Fruit fly (Drosophila melanogaster) whole organism, embryonic: Measurements from ENCODE around the gene CG2256.

ENCODE experiments used
- ATbp ChIP-seq: fragments of 200-800 bp; sonication (Bioruptor generic); optimal IDR thresholded peaks from 2 replicates; lab custom pipeline; 2017; ENCODE audit warnings: missing biosample characterization, mild to moderate bottlenecking, missing genetic modification characterization, missing genetic modification reagents
- Atf6 ChIP-seq: fragments of 200-800 bp; sonication (Bioruptor generic); IDR thresholded peaks from 2 replicates; pipeline ENCODE4 v1.3.6; 2022; ENCODE audit warnings: missing biosample characterization, missing genetic modification characterization
- Blimp-1 ChIP-seq: fragments of 200-800 bp; sonication (Bioruptor generic); optimal IDR thresholded peaks from 3 replicates; lab custom pipeline; 2018; ENCODE audit warnings: missing biosample characterization, missing genetic modification characterization, mild to moderate bottlenecking, moderate library complexity, missing genetic modification reagents
- CG11504 ChIP-seq: fragments of 200-800 bp; sonication (Bioruptor generic); optimal IDR thresholded peaks from 3 replicates; lab custom pipeline; 2019; ENCODE audit warnings: missing biosample characterization, mild to moderate bottlenecking, missing genetic modification characterization, moderate library complexity
- CG12391 ChIP-seq: fragments of 200-800 bp; sonication (Bioruptor generic); optimal IDR thresholded peaks from 3 replicates; lab custom pipeline; 2018; ENCODE audit warnings: missing biosample characterization, mild to moderate bottlenecking, missing genetic modification characterization, moderate library complexity
- CG15696 ChIP-seq: fragments of 200-800 bp; sonication (Bioruptor generic); optimal IDR thresholded peaks from 2 replicates; lab custom pipeline; 2019; ENCODE audit warnings: missing biosample characterization, mild to moderate bottlenecking, missing genetic modification characterization, moderate library complexity
- CG1603 ChIP-seq: fragments of 200-800 bp; sonication (Bioruptor generic); optimal IDR thresholded peaks from 2 replicates; lab custom pipeline; 2019; ENCODE audit warnings: missing biosample characterization, mild to moderate bottlenecking, missing genetic modification characterization, moderate library complexity
- CG16863 ChIP-seq: fragments of 200-800 bp; sonication (Bioruptor generic); optimal IDR thresholded peaks from 3 replicates; lab custom pipeline; 2016; ENCODE audit warnings: missing biosample characterization, missing genetic modification characterization
- CG17361 ChIP-seq: fragments of 200-800 bp; sonication (Bioruptor generic); IDR thresholded peaks from 3 replicates; pipeline ENCODE4 v1.3.6; 2022; ENCODE audit warnings: missing biosample characterization, missing genetic modification characterization
- CG17829 ChIP-seq: fragments of 200-800 bp; optimal IDR thresholded peaks from 2 replicates; lab custom pipeline; 2019; ENCODE audit warnings: missing biosample characterization, mild to moderate bottlenecking, missing genetic modification characterization, moderate library complexity
- CG18262 ChIP-seq: fragments of 200-800 bp; optimal IDR thresholded peaks from 3 replicates; lab custom pipeline; 2019; ENCODE audit warnings: missing biosample characterization, mild to moderate bottlenecking, missing genetic modification characterization, moderate library complexity
- CG2116 ChIP-seq: fragments of 200-800 bp; sonication (Bioruptor generic); optimal IDR thresholded peaks from 3 replicates; lab custom pipeline; 2018; ENCODE audit warnings: missing biosample characterization, mild to moderate bottlenecking, missing genetic modification characterization
- CG2678 ChIP-seq: fragments of 200-800 bp; sonication (Bioruptor generic); optimal IDR thresholded peaks from 3 replicates; lab custom pipeline; 2019; ENCODE audit warnings: missing biosample characterization, mild to moderate bottlenecking, missing genetic modification characterization, moderate library complexity
- CG2712 ChIP-seq: fragments of 200-800 bp; optimal IDR thresholded peaks from 3 replicates; lab custom pipeline; 2019; ENCODE audit warnings: missing biosample characterization, mild to moderate bottlenecking, missing genetic modification characterization, moderate library complexity
- CG30020 ChIP-seq: fragments of 200-800 bp; optimal IDR thresholded peaks from 2 replicates; lab custom pipeline; 2019; ENCODE audit warnings: missing biosample characterization, mild to moderate bottlenecking, missing genetic modification characterization, moderate library complexity
- CG3407 ChIP-seq: fragments of 200-800 bp; sonication (Bioruptor generic); optimal IDR thresholded peaks from 2 replicates; lab custom pipeline; 2018; ENCODE audit warnings: missing biosample characterization, mild to moderate bottlenecking, missing genetic modification characterization
- CG4707 ChIP-seq: fragments of 200-800 bp; sonication (Bioruptor generic); optimal IDR thresholded peaks from 2 replicates; lab custom pipeline; 2018; ENCODE audit warnings: missing biosample characterization, mild to moderate bottlenecking, missing genetic modification characterization, moderate library complexity
- CG7928 ChIP-seq: fragments of 200-800 bp; sonication (Bioruptor generic); optimal IDR thresholded peaks from 2 replicates; lab custom pipeline; 2017; ENCODE audit warnings: missing biosample characterization, mild to moderate bottlenecking, missing genetic modification characterization
- CG8388 ChIP-seq: fragments of 200-800 bp; sonication (Bioruptor generic); optimal IDR thresholded peaks from 2 replicates; lab custom pipeline; 2019; ENCODE audit warnings: missing biosample characterization, mild to moderate bottlenecking, missing genetic modification characterization, moderate library complexity
- CG8924 ChIP-seq: fragments of 200-800 bp; optimal IDR thresholded peaks from 3 replicates; lab custom pipeline; 2019; ENCODE audit warnings: missing biosample characterization, mild to moderate bottlenecking, missing genetic modification characterization, moderate library complexity
- CG9727 ChIP-seq: fragments of 200-800 bp; sonication (Bioruptor generic); optimal IDR thresholded peaks from 3 replicates; lab custom pipeline; 2017; ENCODE audit warnings: missing biosample characterization, mild to moderate bottlenecking, missing genetic modification characterization
- CG9797 ChIP-seq: fragments of 200-800 bp; sonication (Bioruptor generic); optimal IDR thresholded peaks from 3 replicates; lab custom pipeline; 2018; ENCODE audit warnings: missing biosample characterization, mild to moderate bottlenecking, missing genetic modification characterization
- CoRest ChIP-seq: fragments of 200-800 bp; sonication (Bioruptor generic); optimal IDR thresholded peaks from 3 replicates; lab custom pipeline; 2018; ENCODE audit warnings: missing biosample characterization, mild to moderate bottlenecking, missing genetic modification characterization, moderate library complexity
- CrebB ChIP-seq: fragments of 200-800 bp; sonication (Bioruptor generic); optimal IDR thresholded peaks from 3 replicates; lab custom pipeline; 2018; ENCODE audit warnings: missing biosample characterization, mild to moderate bottlenecking, missing genetic modification characterization
- HLH54F ChIP-seq: fragments of 200-800 bp; sonication (Bioruptor generic); optimal IDR thresholded peaks from 3 replicates; lab custom pipeline; 2016; ENCODE audit warnings: missing biosample characterization, missing genetic modification characterization
- Oli ChIP-seq: fragments of 200-800 bp; sonication (Bioruptor generic); optimal IDR thresholded peaks from 2 replicates; lab custom pipeline; 2018; ENCODE audit warnings: missing biosample characterization, mild to moderate bottlenecking, missing genetic modification characterization, moderate library complexity
- Tbp ChIP-seq: fragments of >200 bp; optimal IDR thresholded peaks from 2 replicates; lab custom pipeline; 2018; ENCODE audit warnings: missing biosample characterization, missing genetic modification characterization
- Xrp1 ChIP-seq: fragments of 200-800 bp; sonication (Bioruptor generic); IDR thresholded peaks from 2 replicates; pipeline ENCODE4 v1.3.6; 2022; ENCODE audit warnings: missing biosample characterization, missing genetic modification characterization
- bsh ChIP-seq, 2 experiments: fragments of 200-800 bp; sonication (Bioruptor generic); optimal IDR thresholded peaks; 2 replicates each; lab custom pipeline; 2017 to 2018; ENCODE audit warnings: mild to moderate bottlenecking in 2 of 2, missing biosample characterization in 2 of 2, missing genetic modification characterization in 2 of 2, moderate library complexity in 1 of 2
- dan ChIP-seq: fragments of 200-800 bp; sonication (Bioruptor generic); IDR thresholded peaks from 2 replicates; pipeline ENCODE4 v1.3.6; 2022; ENCODE audit warnings: missing biosample characterization, missing genetic modification characterization
- dmrt11E ChIP-seq: fragments of 200-800 bp; sonication (Bioruptor generic); optimal IDR thresholded peaks from 3 replicates; lab custom pipeline; 2018; ENCODE audit warnings: missing biosample characterization, mild to moderate bottlenecking, missing genetic modification characterization, moderate library complexity
- eve ChIP-seq, 2 experiments: fragments of >200 bp; optimal IDR thresholded peaks; 2 replicates each; lab custom pipeline; 2017; ENCODE audit warnings: missing biosample characterization in 2 of 2, missing genetic modification characterization in 2 of 2
- h ChIP-seq: fragments of >200 bp; optimal IDR thresholded peaks from 2 replicates; lab custom pipeline; 2017
- ind ChIP-seq: fragments of 200-800 bp; sonication (Bioruptor generic); optimal IDR thresholded peaks from 3 replicates; lab custom pipeline; 2016; ENCODE audit warnings: missing biosample characterization, missing genetic modification characterization
- insv ChIP-seq, 2 experiments: fragments of 200-800 bp; sonication (Bioruptor generic); optimal IDR thresholded peaks; 3 replicates each; lab custom pipeline; 2016 to 2018; ENCODE audit warnings: missing biosample characterization in 2 of 2, missing genetic modification characterization in 2 of 2
- lilli ChIP-seq: fragments of 200-800 bp; sonication (Bioruptor generic); optimal IDR thresholded peaks from 3 replicates; lab custom pipeline; 2016; ENCODE audit warnings: missing biosample characterization, missing genetic modification characterization
- lola ChIP-seq, 3 experiments: fragments of >200 bp in 2 of 3; fragments of 200-800 bp in 1 of 3; sonication (Bioruptor generic) in 1 of 3; optimal IDR thresholded peaks; 2 replicates each; lab custom pipeline; 2017 to 2019; ENCODE audit warnings: missing biosample characterization in 3 of 3, missing genetic modification characterization in 3 of 3, mild to moderate bottlenecking in 1 of 3, moderate library complexity in 1 of 3
- nau ChIP-seq: fragments of 200-800 bp; sonication (Bioruptor generic); optimal IDR thresholded peaks from 3 replicates; lab custom pipeline; 2017; ENCODE audit warnings: missing biosample characterization, mild to moderate bottlenecking, missing genetic modification characterization, missing genetic modification reagents
- nmo ChIP-seq: fragments of 200-800 bp; sonication (Bioruptor generic); optimal IDR thresholded peaks from 2 replicates; lab custom pipeline; 2018; ENCODE audit warnings: missing biosample characterization, mild to moderate bottlenecking, missing genetic modification characterization, moderate library complexity
- phol ChIP-seq: fragments of 200-800 bp; sonication (Bioruptor generic); optimal IDR thresholded peaks from 3 replicates; lab custom pipeline; 2018; ENCODE audit warnings: missing biosample characterization, mild to moderate bottlenecking, missing genetic modification characterization, moderate library complexity
- pzg ChIP-seq: fragments of 200-800 bp; sonication (Bioruptor generic); optimal IDR thresholded peaks from 3 replicates; lab custom pipeline; 2018; ENCODE audit warnings: missing biosample characterization, mild to moderate bottlenecking, missing genetic modification characterization, moderate library complexity
- sd ChIP-seq: fragments of 200-800 bp; sonication (Bioruptor generic); optimal IDR thresholded peaks from 3 replicates; lab custom pipeline; 2018; ENCODE audit warnings: missing biosample characterization, mild to moderate bottlenecking, missing genetic modification characterization, moderate library complexity
- sens ChIP-seq: fragments of 200-800 bp; sonication (Bioruptor generic); peaks from one replicate; lab custom pipeline; 2016; ENCODE audit warnings: missing biosample characterization, missing genetic modification characterization
- sim ChIP-seq: fragments of 200-800 bp; sonication (Bioruptor generic); IDR thresholded peaks from 2 replicates; pipeline ENCODE4 v1.3.6; 2022; ENCODE audit warnings: missing biosample characterization, missing genetic modification characterization
- sug ChIP-seq: fragments of 200-800 bp; optimal IDR thresholded peaks from 2 replicates; lab custom pipeline; 2019; ENCODE audit warnings: missing biosample characterization, mild to moderate bottlenecking, missing genetic modification characterization, moderate library complexity
- zf30C ChIP-seq: fragments of 200-800 bp; sonication (Bioruptor generic); optimal IDR thresholded peaks from 3 replicates; lab custom pipeline; 2018; ENCODE audit warnings: missing biosample characterization, mild to moderate bottlenecking, missing genetic modification characterization

CG2256 gene

DNA sequence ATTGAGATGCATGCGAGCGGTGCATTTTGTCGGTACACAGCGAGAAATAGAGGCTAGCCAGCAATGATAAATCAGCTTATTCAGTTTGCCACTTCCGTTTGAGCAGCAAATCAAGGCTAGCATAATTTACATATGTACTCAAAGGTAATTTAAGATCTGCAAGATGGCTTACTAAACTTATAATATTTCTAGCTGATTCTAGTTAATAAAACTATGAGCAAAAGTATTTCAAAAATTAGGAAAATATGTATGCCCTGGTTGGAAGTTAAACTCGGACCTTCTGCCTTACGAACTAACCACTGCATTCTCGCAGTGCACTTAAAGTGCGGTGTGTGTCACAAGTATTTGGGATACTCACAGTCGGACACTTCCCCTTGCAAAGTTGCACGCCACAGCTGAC lies 35.8 kb upstream of the CG2256 start (continued):
- no peak for TF ChIP-seq pzg (GFP tag; lab: Kevin White, UChicago)
- no peak for TF ChIP-seq sd
- TF ChIP-seq CG3407, result peak; percentile 3
- TF ChIP-seq Oli (tag; lab: Kevin White, UChicago), result peak; percentile 27
- TF ChIP-seq nau (GFP tag; lab: Kevin White, UChicago), result no peak
- no peak for TF ChIP-seq dan (GFP tag; lab: Robert Waterston, UW)
- TF ChIP-seq zf30C (GFP tag; lab: Kevin White, UChicago), result peak; percentile 32
- peak; percentile 43 for TF ChIP-seq CG2712 (tag; lab: Kevin White, UChicago)
- TF ChIP-seq lilli (GFP tag; lab: Kevin White, UChicago), result no peak
- TF ChIP-seq CG17361 (GFP tag; lab: Robert Waterston, UW), result 0 out of 3 replicates have a peak, but pooled peaks have one; percentile 29
- no peak for TF ChIP-seq Tbp
- TF ChIP-seq sug (tag; lab: Kevin White, UChicago), result no peak
- peak; percentile 0 for TF ChIP-seq CG12391 (tag; lab: Kevin White, UChicago)
- TF ChIP-seq h (lab: Kevin White, UChicago), result no peak
- peak in 1 of 3 experiments; percentile 57 for TF ChIP-seq lola (GFP tag; optimal IDR thresholded peaks at IDR 0.05; lab: Kevin White, UChicago)
- peak; percentile 60 for TF ChIP-seq nmo (GFP tag; lab: Kevin White, UChicago)
- TF ChIP-seq Xrp1 (GFP tag; lab: Robert Waterston, UW), result peak; percentile 17; the same call in 1 of the 2 replicates
- peak in 1 of 2 experiments; percentile 51 for TF ChIP-seq bsh (GFP tag; optimal IDR thresholded peaks at IDR 0.05; lab: Kevin White, UChicago)
- peak; percentile 56 for TF ChIP-seq CG18262 (tag; lab: Kevin White, UChicago)
- TF ChIP-seq CG17829 (tag; lab: Kevin White, UChicago), result peak; percentile 34
- no peak for TF ChIP-seq CrebB (tag; lab: Kevin White, UChicago)
- TF ChIP-seq ATbp, result peak; percentile 11
- peak; percentile 18 for TF ChIP-seq CG8924 (tag; lab: Kevin White, UChicago)
- TF ChIP-seq CG16863 (GFP tag; lab: Kevin White, UChicago), result peak; percentile 5
- TF ChIP-seq phol (tag; lab: Kevin White, UChicago), result peak; percentile 53
- peak; percentile 79 for TF ChIP-seq sens (GFP tag; lab: Kevin White, UChicago)
- TF ChIP-seq CG9727 (GFP tag; lab: Kevin White, UChicago), result peak; percentile 40
- peak; percentile 12 for TF ChIP-seq CG2116 (GFP tag; lab: Kevin White, UChicago)
- peak; percentile 83 for TF ChIP-seq Blimp-1 (GFP tag; lab: Kevin White, UChicago)
- peak; percentile 6 for TF ChIP-seq CoRest (tag; lab: Kevin White, UChicago)
- peak; percentile 38 for TF ChIP-seq CG1603 (tag; lab: Kevin White, UChicago)
- TF ChIP-seq eve (GFP tag; optimal IDR thresholded peaks at IDR 0.05; lab: Kevin White, UChicago), result no peak
- TF ChIP-seq sim (GFP tag; lab: Robert Waterston, UW), result no peak
- no peak for TF ChIP-seq HLH54F (GFP tag; lab: Kevin White, UChicago)
- no peak for TF ChIP-seq Atf6 (GFP tag; lab: Robert Waterston, UW)
- TF ChIP-seq CG4707 (GFP tag; lab: Kevin White, UChicago), result no peak
- TF ChIP-seq insv (GFP tag; optimal IDR thresholded peaks at IDR 0.05; lab: Kevin White, UChicago), result no peak
- TF ChIP-seq CG11504 (tag; lab: Kevin White, UChicago), result peak; percentile 10
- TF ChIP-seq CG7928 (GFP tag; lab: Kevin White, UChicago), result no peak
- TF ChIP-seq CG30020 (tag; lab: Kevin White, UChicago), result no peak
- peak; percentile 21 for TF ChIP-seq CG2678 (tag; lab: Kevin White, UChicago)
- TF ChIP-seq CG9797, result no peak
- TF ChIP-seq CG15696, result peak; percentile 11
- no peak for TF ChIP-seq ind (GFP tag; lab: Kevin White, UChicago)
- TF ChIP-seq CG8388 (GFP tag; lab: Kevin White, UChicago), result peak; percentile 21
- peak; percentile 31 for TF ChIP-seq dmrt11E (tag; lab: Kevin White, UChicago)
